Fruit fly (Drosophila melanogaster): Measurements from ENCODE around the gene Best4.

The Best4 gene

DNA sequence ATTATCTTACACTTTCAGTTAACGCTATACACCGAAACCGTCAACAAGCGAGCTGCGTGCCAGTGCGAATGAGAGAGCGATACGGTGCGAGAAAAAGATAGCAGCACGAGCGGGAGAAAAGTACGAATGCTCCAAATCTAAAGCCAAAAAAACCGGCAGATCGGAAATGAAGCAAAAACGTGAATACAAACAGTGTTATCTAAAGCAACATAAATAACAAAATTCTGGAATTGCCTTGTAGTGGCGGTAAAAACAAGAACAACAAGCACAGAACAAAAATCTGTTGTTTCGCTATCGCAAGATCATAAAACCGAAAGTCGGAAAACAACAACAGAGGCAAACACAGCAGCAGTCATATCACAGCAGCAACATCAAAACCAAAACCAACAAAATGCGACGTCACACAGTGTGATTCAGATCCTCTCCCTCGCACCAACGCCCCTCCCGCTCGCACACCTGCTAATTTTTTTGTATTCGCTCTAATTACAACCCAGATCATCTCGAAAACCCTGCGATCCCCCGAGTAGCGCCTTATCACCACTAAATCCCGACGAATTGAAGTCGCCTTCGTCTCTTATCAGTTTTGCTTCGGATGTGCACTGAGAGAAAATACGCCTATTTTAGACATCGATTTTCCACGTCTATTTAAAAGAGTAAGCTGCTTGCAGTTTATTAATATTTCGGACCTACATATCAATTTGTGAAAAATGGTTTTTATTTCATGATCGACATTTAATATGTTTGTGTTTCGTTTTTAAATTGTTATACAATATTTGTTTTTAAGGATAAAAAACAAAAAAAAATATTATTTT, 5.7 kb downstream of the Best4 start, which contains the start of gene CG7255:
Gene CG7255, plus strand, starts transcription at position 32 of the 812 bp plus-strand sequence.
- TF ChIP-seq CG8159 (tag; optimal IDR thresholded peaks at IDR 0.05) = peak; percentile 18
- TF ChIP-seq fd96Ca (GFP tag; IDR thresholded peaks at IDR 0.05) = 0 out of 3 replicates have a peak, but pooled peaks have one; percentile 14
- TF ChIP-seq Pif1A (GFP tag; optimal IDR thresholded peaks at IDR 0.05) = no peak

DNA sequence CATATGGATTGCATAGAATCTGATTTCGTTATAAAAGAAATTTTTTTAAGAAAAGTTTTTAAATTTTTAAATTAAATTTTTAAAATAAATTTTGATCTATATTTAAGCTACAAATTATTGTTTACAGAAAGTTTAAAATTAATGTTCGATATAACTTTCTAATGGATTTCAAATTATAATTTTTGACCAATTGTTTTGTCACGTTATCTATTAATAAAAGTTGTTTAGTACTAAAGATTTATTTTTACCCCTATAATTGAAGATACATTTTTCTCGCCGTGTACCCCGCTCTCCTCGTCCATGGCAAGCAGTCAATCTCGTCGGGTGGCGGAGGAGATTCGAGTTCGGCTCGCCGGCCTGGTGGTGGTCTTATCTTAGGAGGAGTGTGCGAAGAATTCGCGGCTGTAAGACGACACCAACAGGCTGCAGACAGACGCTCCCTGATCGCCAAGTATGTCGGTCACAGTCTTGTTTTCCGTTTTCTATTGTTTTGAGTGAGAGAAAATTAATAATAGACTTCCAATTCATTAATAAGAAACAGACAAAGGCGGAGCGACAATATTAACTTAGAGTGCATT, 6.4 kb downstream of the Best4 start:
- TF ChIP-seq Snoo (tag; optimal IDR thresholded peaks at IDR 0.05) = peak; percentile 3
- no peak for TF ChIP-seq CG8301 (tag; optimal IDR thresholded peaks at IDR 0.05)
- TF ChIP-seq CG8159 (tag; optimal IDR thresholded peaks at IDR 0.05) = peak; percentile 11

DNA sequence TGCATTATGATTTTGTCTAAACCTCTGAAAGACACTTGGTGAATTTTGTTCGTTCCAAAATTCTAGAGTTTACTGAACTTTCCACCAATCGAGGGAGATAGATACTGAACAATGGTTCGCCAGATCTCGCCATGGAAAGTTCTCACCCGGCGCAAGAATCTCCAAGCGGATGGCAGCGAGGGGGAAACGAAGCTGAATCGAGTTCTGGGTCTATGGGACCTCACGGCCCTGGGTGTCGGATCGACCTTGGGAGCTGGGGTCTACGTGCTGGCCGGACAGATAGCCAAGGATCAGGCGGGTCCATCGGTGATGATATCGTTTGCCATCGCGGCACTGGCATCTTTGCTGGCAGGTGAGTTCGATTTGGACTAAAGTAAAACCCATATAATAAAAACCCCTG, 7.7 kb downstream of the Best4 start:
- TF ChIP-seq CG8301 (tag; optimal IDR thresholded peaks at IDR 0.05) = no peak
- TF ChIP-seq Pif1B (GFP tag; optimal IDR thresholded peaks at IDR 0.05) = no peak
- no peak for TF ChIP-seq gl (tag; optimal IDR thresholded peaks at IDR 0.05)
- TF ChIP-seq EcR (GFP tag; optimal IDR thresholded peaks at IDR 0.05) = peak; percentile 24
- TF ChIP-seq fd96Ca (GFP tag; IDR thresholded peaks at IDR 0.05) = no peak
- no peak for TF ChIP-seq D1 (tag; optimal IDR thresholded peaks at IDR 0.05)
- no peak for TF ChIP-seq CG17806 (tag; optimal IDR thresholded peaks at IDR 0.05)
- TF ChIP-seq Pif1A (GFP tag; optimal IDR thresholded peaks at IDR 0.05) = no peak

dm6 chr3L:15311457-15312368, 13.0 kb downstream of the Best4 start:
- TF ChIP-seq CG4496 (GFP tag; IDR thresholded peaks at IDR 0.05) = no peak
- TF ChIP-seq CG32121 (GFP tag; IDR thresholded peaks at IDR 0.05) = no peak
- TF ChIP-seq CG8301 (tag; optimal IDR thresholded peaks at IDR 0.05) = no peak
- TF ChIP-seq CG14655 (GFP tag; optimal IDR thresholded peaks at IDR 0.05) = no peak
- TF ChIP-seq D1 (tag; optimal IDR thresholded peaks at IDR 0.05) = no peak
- TF ChIP-seq CG34367 (tag; optimal IDR thresholded peaks at IDR 0.05) = no peak
- TF ChIP-seq Ets98B (GFP tag; IDR thresholded peaks at IDR 0.05) = no peak
- no peak for TF ChIP-seq fd96Ca (GFP tag; IDR thresholded peaks at IDR 0.05)
- no peak for TF ChIP-seq gl (tag; optimal IDR thresholded peaks at IDR 0.05)
- no peak for TF ChIP-seq Pif1A (GFP tag; optimal IDR thresholded peaks at IDR 0.05)
- no peak for TF ChIP-seq Snoo (tag; optimal IDR thresholded peaks at IDR 0.05)
- TF ChIP-seq CG13204 (GFP tag; optimal IDR thresholded peaks at IDR 0.05) = no peak
- TF ChIP-seq CG9948 (tag; optimal IDR thresholded peaks at IDR 0.05) = no peak

DNA sequence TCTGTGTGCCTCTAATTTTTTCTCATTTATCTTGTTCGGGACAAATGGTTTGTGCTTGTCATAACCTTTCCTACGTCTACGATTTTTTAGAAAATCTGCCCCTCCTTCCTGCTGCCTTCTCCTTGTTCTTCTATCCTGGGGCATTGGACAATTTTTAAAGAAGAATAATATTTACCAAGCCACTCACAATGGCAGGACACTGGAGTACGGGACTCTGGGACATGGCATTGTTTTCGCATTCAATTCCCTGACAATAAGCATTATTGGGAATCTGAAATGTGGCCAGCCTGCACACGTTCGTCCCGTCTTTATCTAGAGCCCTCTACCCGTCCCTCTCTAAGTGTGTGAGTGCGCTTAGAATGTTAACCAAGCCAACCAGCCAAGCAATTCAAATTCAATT, 15.8 kb downstream of the Best4 start:
- no peak for TF ChIP-seq rn (GFP tag; IDR thresholded peaks at IDR 0.05)
- TF ChIP-seq gl (tag; optimal IDR thresholded peaks at IDR 0.05) = no peak
- no peak for TF ChIP-seq Snoo (tag; optimal IDR thresholded peaks at IDR 0.05)
- TF ChIP-seq CG8301 (tag; optimal IDR thresholded peaks at IDR 0.05) = no peak
- TF ChIP-seq CG17806 (tag; optimal IDR thresholded peaks at IDR 0.05) = no peak
- no peak for TF ChIP-seq CG34367 (tag; optimal IDR thresholded peaks at IDR 0.05)
- TF ChIP-seq D1 (tag; optimal IDR thresholded peaks at IDR 0.05) = no peak

DNA sequence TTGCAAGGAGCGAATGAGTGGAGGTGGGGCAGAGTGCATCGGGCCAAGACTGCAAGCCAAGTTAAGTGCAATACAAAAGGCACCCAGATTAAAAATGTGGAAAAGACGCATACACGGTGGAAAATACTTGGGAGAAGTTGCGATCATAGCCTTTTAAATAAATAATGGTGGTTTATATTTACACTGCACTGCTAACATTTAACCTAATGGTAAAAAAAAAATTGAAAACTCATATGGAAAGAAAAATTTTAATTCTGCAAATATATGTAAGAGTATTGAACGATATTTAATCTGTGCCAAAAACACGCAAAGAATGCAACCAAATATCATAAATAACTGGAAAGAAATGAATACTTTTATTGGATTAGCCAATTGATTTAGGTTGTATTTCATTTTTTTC, 16.2 kb downstream of the Best4 start:
- TF ChIP-seq rn (GFP tag; IDR thresholded peaks at IDR 0.05) (no peak), CG9948 (tag; optimal IDR thresholded peaks at IDR 0.05) (peak; percentile 20), CG14655 (GFP tag; optimal IDR thresholded peaks at IDR 0.05) (no peak), CG34367 (tag; optimal IDR thresholded peaks at IDR 0.05) (no peak)

DNA sequence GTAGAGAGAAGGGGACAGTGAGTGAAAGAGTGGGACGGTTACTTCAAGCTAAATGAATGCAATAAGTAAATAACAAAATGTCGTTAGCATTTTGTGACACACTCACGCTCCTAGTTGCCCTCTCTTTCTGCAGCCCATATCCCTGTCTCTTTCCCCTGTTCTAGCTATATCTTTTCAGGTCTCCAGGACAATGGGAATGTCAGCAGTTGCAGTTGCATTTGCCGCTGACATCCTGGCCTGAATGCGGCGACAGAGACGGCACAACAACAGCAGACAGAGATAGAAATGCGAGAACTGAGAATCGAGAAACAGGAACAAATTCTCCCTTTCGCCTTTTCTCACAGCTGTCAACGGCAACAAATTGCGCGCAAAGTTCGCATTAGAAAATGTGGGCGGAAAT, 16.6 kb downstream of the Best4 start:
- TF ChIP-seq Snoo (tag; optimal IDR thresholded peaks at IDR 0.05) (no peak), Pif1B (GFP tag; optimal IDR thresholded peaks at IDR 0.05) (no peak), EcR (GFP tag; optimal IDR thresholded peaks at IDR 0.05) (no peak), fd96Ca (GFP tag; IDR thresholded peaks at IDR 0.05) (no peak), CG14655 (GFP tag; optimal IDR thresholded peaks at IDR 0.05) (no peak), CG32121 (GFP tag; IDR thresholded peaks at IDR 0.05) (no peak), CG4496 (GFP tag; IDR thresholded peaks at IDR 0.05) (no peak), CG8301 (tag; optimal IDR thresholded peaks at IDR 0.05) (no peak), gl (tag; optimal IDR thresholded peaks at IDR 0.05) (no peak), CG15710 (tag; optimal IDR thresholded peaks at IDR 0.05) (no peak), Ets98B (GFP tag; IDR thresholded peaks at IDR 0.05) (no peak), CG9948 (tag; optimal IDR thresholded peaks at IDR 0.05) (no peak), CG8159 (tag; optimal IDR thresholded peaks at IDR 0.05) (no peak), rn (GFP tag; IDR thresholded peaks at IDR 0.05) (no peak), CG12605 (GFP tag; IDR thresholded peaks at IDR 0.05) (no peak), CG13204 (GFP tag; optimal IDR thresholded peaks at IDR 0.05) (no peak), CG34367 (tag; optimal IDR thresholded peaks at IDR 0.05) (no peak)
